Fruit fly (Drosophila melanogaster): Measurements from ENCODE around the gene Gale.
A peak's percentile ranks its signal among the peaks of the same experiment; 100 is the strongest.

Gene Gale

DNA sequence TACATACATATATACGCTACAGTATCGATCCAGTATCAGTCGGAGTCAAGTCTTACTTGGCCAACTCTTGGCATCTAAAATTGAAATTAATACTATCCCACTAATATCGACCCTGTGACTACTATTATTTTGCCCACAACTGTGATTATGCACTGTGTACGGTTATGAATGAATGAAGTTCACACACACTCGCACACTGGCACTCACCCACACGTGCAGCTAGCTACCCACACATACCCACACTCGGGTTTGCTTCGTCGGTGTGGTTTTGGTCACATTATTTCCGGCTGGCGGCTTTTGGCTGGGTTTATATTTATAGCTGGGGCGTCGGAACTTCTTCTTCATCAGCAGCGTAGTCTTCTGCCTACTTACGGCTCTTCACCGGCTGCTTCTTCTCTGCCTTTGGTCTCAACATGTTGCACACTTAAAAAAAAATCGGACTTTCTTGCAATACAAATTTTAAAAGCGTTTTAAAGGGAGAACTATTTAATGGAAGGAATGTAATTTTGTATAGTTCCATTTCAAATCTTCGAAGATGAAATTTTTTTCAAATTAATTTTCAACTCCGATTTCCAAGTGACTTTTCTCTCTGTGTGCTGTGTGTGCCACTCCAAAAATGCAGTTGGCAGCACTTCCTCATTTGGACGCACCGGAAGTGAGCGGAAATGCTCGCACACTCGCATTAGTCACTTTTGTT, 13.9 kb upstream of the Gale start (continued):
- TF ChIP-seq fd59A (GFP tag; optimal IDR thresholded peaks at IDR 0.05) (peak; percentile 64), eg (GFP tag; IDR thresholded peaks at IDR 0.05) (peak; percentile 91), Eip75B (GFP tag; optimal IDR thresholded peaks at IDR 0.05) (peak; percentile 86), CG3919 (GFP tag; optimal IDR thresholded peaks at IDR 0.05) (peak; percentile 86), Lpt (GFP tag; optimal IDR thresholded peaks at IDR 0.05) (peak; percentile 88), fd85E (GFP tag; optimal IDR thresholded peaks at IDR 0.05) (peak; percentile 47), CG6276 (GFP tag; optimal IDR thresholded peaks at IDR 0.05) (peak; percentile 89), esn (GFP tag; optimal IDR thresholded peaks at IDR 0.05) (peak; percentile 84), CG9139 (GFP tag; optimal IDR thresholded peaks at IDR 0.05) (peak; percentile 27), CG6163 (GFP tag; IDR thresholded peaks at IDR 0.05) (peak; percentile 95), CG15336 (GFP tag; IDR thresholded peaks at IDR 0.05) (peak; percentile 94), dsx (GFP tag; optimal IDR thresholded peaks at IDR 0.05; ENCODE audit: poor library complexity, severe bottlenecking) (peak; percentile 72), CG16779 (tag; optimal IDR thresholded peaks at IDR 0.05) (peak; percentile 50), spab (GFP tag; optimal IDR thresholded peaks at IDR 0.05) (peak; percentile 70), Smox (GFP tag; optimal IDR thresholded peaks at IDR 0.05) (peak; percentile 66), Sox15 (GFP tag; optimal IDR thresholded peaks at IDR 0.05) (peak; percentile 66), pdm3 (GFP tag; optimal IDR thresholded peaks at IDR 0.05) (peak; percentile 84), CG11762 (GFP tag; optimal IDR thresholded peaks at IDR 0.05; ENCODE audit: insufficient read depth) (peak; percentile 80)

- TF ChIP-seq CG10669 (GFP tag; optimal IDR thresholded peaks at IDR 0.05) (no peak), Blimp-1 (GFP tag; optimal IDR thresholded peaks at IDR 0.05) (no peak), CG16779 (tag; optimal IDR thresholded peaks at IDR 0.05) (no peak), Gug (GFP tag; IDR thresholded peaks at IDR 0.05) (no peak), lz (GFP tag; optimal IDR thresholded peaks at IDR 0.05) (no peak), CG4318 (GFP tag; optimal IDR thresholded peaks at IDR 0.05) (no peak), CG34406 (GFP tag; optimal IDR thresholded peaks at IDR 0.05) (no peak)
Observed at dm6 chr3L:635016-635363, 13.4 kb upstream of the Gale start.

dm6 chr3L:635529-635928, 12.8 kb upstream of the Gale start:
- TF ChIP-seq CG15336 (GFP tag; IDR thresholded peaks at IDR 0.05) = no peak
- no peak for TF ChIP-seq eg (GFP tag; IDR thresholded peaks at IDR 0.05)

- TF ChIP-seq Blimp-1 (GFP tag; optimal IDR thresholded peaks at IDR 0.05) = no peak
- TF ChIP-seq salr (GFP tag; optimal IDR thresholded peaks at IDR 0.05) = peak; percentile 52 to 95
- TF ChIP-seq CG11902 (GFP tag; optimal IDR thresholded peaks at IDR 0.05) = peak; percentile 66
- peak; percentile 99 for TF ChIP-seq Hr4 (GFP tag; optimal IDR thresholded peaks at IDR 0.05)
- peak; percentile 98 for TF ChIP-seq CG8119 (GFP tag; IDR thresholded peaks at IDR 0.05)
- TF ChIP-seq Smox (GFP tag; optimal IDR thresholded peaks at IDR 0.05) = peak; percentile 48
- TF ChIP-seq eg (GFP tag; IDR thresholded peaks at IDR 0.05) = peak; percentile 99
- peak; percentile 64 for TF ChIP-seq CG6808 (GFP tag; optimal IDR thresholded peaks at IDR 0.05)
- TF ChIP-seq topi (GFP tag; optimal IDR thresholded peaks at IDR 0.05) = peak; percentile 63
- peak; percentile 64 for TF ChIP-seq CG3032 (tag; optimal IDR thresholded peaks at IDR 0.05)
- peak; percentile 72 for TF ChIP-seq Hr38 (GFP tag; optimal IDR thresholded peaks at IDR 0.05)
- TF ChIP-seq fd85E (GFP tag; optimal IDR thresholded peaks at IDR 0.05) = peak; percentile 49
- peak; percentile 73 for TF ChIP-seq CG10669 (GFP tag; optimal IDR thresholded peaks at IDR 0.05)
- peak; percentile 98 for TF ChIP-seq dac (GFP tag; optimal IDR thresholded peaks at IDR 0.05)
- peak; percentile 86 for TF ChIP-seq acj6 (GFP tag; optimal IDR thresholded peaks at IDR 0.05)
- peak; percentile 42 for TF ChIP-seq dsx (GFP tag; optimal IDR thresholded peaks at IDR 0.05; ENCODE audit: poor library complexity, severe bottlenecking)
- TF ChIP-seq svp (GFP tag) = peak; percentile 63
- peak; percentile 94 for TF ChIP-seq OdsH (GFP tag; optimal IDR thresholded peaks at IDR 0.05)
- peak; percentile 71 for TF ChIP-seq CG1621 (tag; optimal IDR thresholded peaks at IDR 0.05)
- peak; percentile 93 for TF ChIP-seq pdm3 (GFP tag; optimal IDR thresholded peaks at IDR 0.05)
- peak; percentile 65 for TF ChIP-seq CG34406 (GFP tag; optimal IDR thresholded peaks at IDR 0.05)
- peak; percentile 96 for TF ChIP-seq Eip78C (GFP tag)
- peak; percentile 75 for TF ChIP-seq fd59A (GFP tag; optimal IDR thresholded peaks at IDR 0.05)
- TF ChIP-seq CG11762 (GFP tag; optimal IDR thresholded peaks at IDR 0.05; ENCODE audit: insufficient read depth) = peak; percentile 79
- peak; percentile 67 for TF ChIP-seq lz (GFP tag; optimal IDR thresholded peaks at IDR 0.05)
- peak; percentile 73 for TF ChIP-seq CG6792 (GFP tag; optimal IDR thresholded peaks at IDR 0.05)
- TF ChIP-seq CG8319 (GFP tag; optimal IDR thresholded peaks at IDR 0.05) = peak; percentile 52
- TF ChIP-seq CG10631 (GFP tag; optimal IDR thresholded peaks at IDR 0.05) = peak; percentile 91
- TF ChIP-seq Lpt (GFP tag; optimal IDR thresholded peaks at IDR 0.05) = peak; percentile 97
- peak; percentile 98 for TF ChIP-seq CG4318 (GFP tag; optimal IDR thresholded peaks at IDR 0.05)
- peak; percentile 83 for TF ChIP-seq Eip75B (GFP tag; optimal IDR thresholded peaks at IDR 0.05)
- TF ChIP-seq CG6163 (GFP tag; IDR thresholded peaks at IDR 0.05) = peak; percentile 97
- TF ChIP-seq ss (GFP tag; optimal IDR thresholded peaks at IDR 0.05) = peak; percentile 38 to 52
Observed at dm6 chr3L:636434-636833, 11.9 kb upstream of the Gale start.

Measured in whole organism, prepupa.